Worm (Caenorhabditis elegans): Measurements from ENCODE around the gene nkb-3.

The nkb-3 gene

DNA sequence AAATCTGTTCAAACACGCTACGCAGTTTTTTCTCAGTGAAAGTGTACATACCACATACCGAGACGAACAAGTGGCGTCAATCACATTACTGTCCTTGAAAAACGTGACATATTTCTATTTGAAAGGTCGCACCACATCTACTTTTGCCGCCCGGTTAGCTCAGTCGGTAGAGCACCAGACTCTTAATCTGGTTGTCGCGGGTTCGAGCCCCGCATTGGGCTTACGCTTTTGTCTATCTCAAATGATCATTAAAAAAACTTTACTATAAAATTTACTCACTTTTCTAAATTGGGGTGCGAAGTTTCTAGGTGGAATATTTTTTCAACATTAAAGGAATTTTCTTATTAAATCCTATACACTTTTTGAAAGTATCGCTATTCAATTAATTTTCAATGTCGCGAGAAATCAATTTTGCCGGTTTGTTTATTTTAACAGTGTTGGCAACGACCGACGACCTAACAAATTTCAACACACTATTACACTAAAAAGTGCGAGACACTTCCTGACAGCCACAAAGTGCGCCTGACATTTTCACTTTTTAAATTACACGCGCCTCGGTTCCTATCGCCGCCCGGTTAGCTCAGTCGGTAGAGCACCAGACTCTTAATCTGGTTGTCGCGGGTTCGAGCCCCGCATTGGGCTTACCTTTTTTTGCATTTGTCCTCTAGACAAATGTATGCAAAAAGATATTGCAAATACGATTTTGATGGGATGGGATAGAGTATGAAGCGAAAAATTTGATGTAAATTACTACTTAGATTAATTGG lies 40.0 kb downstream of the nkb-3 start (continued):
- TF ChIP-seq elt-2 (tag; optimal IDR thresholded peaks at IDR 0.05) (peak; percentile 42), efl-1 (optimal IDR thresholded peaks at IDR 0.05) (no peak), efl-1 (GFP tag; optimal IDR thresholded peaks at IDR 0.05 in 1 of 2) (peak in 1 of 2 experiments; percentile 28), lin-15B (tag; optimal IDR thresholded peaks at IDR 0.05) (no peak), lin-35 (GFP tag; optimal IDR thresholded peaks at IDR 0.05) (peak in 1 of 2 experiments; percentile 15), nhr-76 (tag; optimal IDR thresholded peaks at IDR 0.05) (no peak), zag-1 (tag; optimal IDR thresholded peaks at IDR 0.05) (no peak), pqm-1 (tag; optimal IDR thresholded peaks at IDR 0.05) (no peak), efl-3 (GFP tag; optimal IDR thresholded peaks at IDR 0.05) (no peak), nhr-19 (GFP tag; conservative IDR thresholded peaks at IDR 0.05) (peak; percentile 58), jun-1 (tag; optimal IDR thresholded peaks at IDR 0.05) (no peak), isw-1 (GFP tag; IDR thresholded peaks at IDR 0.05) (no peak), C34B4.2 (tag; optimal IDR thresholded peaks at IDR 0.05) (no peak), tlp-1 (tag; optimal IDR thresholded peaks at IDR 0.05) (no peak), swsn-7 (tag; optimal IDR thresholded peaks at IDR 0.05) (peak; percentile 23), snu-23 (GFP tag; optimal IDR thresholded peaks at IDR 0.05) (peak; percentile 46), egl-27 (tag; optimal IDR thresholded peaks at IDR 0.05) (no peak), zip-4 (GFP tag; optimal IDR thresholded peaks at IDR 0.05) (no peak), ceh-90 (tag; optimal IDR thresholded peaks at IDR 0.05) (no peak), dsc-1 (tag; optimal IDR thresholded peaks at IDR 0.05) (peak; percentile 73), ets-5 (GFP tag; IDR thresholded peaks at IDR 0.05) (no peak), aly-2 (tag; optimal IDR thresholded peaks at IDR 0.05) (no peak), skn-1 (tag; optimal IDR thresholded peaks at IDR 0.05) (peak; percentile 16), grh-1 (GFP tag; IDR thresholded peaks at IDR 0.05) (no peak), dpl-1 (GFP tag; optimal IDR thresholded peaks at IDR 0.05) (peak in 1 of 3 experiments; percentile 2), egl-13 (tag; optimal IDR thresholded peaks at IDR 0.05) (no peak), tbx-2 (tag; optimal IDR thresholded peaks at IDR 0.05) (peak; percentile 8), sptf-1 (tag; optimal IDR thresholded peaks at IDR 0.05) (no peak), ceh-82 (tag; optimal IDR thresholded peaks at IDR 0.05) (peak in 2 of 3 experiments; percentile 28 to 32), Y116A8C.19 (tag; optimal IDR thresholded peaks at IDR 0.05; ENCODE audit: borderline replicate concordance) (no peak), mef-2 (tag; optimal IDR thresholded peaks at IDR 0.05) (no peak), C04F5.9 (tag; optimal IDR thresholded peaks at IDR 0.05) (no peak), nhr-84 (tag; optimal IDR thresholded peaks at IDR 0.05) (no peak)

- TF ChIP-seq C04F5.9 (tag; optimal IDR thresholded peaks at IDR 0.05) = no peak
- no peak for TF ChIP-seq efl-3 (GFP tag; optimal IDR thresholded peaks at IDR 0.05)
- TF ChIP-seq lir-3 (tag; optimal IDR thresholded peaks at IDR 0.05; ENCODE audit: poor library complexity) = no peak
- TF ChIP-seq efl-1 (optimal IDR thresholded peaks at IDR 0.05) = no peak
- TF ChIP-seq efl-1 (GFP tag; optimal IDR thresholded peaks at IDR 0.05 in 1 of 2) = peak in 1 of 2 experiments; percentile 23
- no peak for TF ChIP-seq vab-15 (tag; optimal IDR thresholded peaks at IDR 0.05)
Observed at ce11 chrX:13729724-13730123, 40.6 kb downstream of the nkb-3 start.

ce11 chrX:13728991-13729390 lies 41.4 kb downstream of the nkb-3 start:
- no peak for TF ChIP-seq nhr-237 (tag; optimal IDR thresholded peaks at IDR 0.05)
- TF ChIP-seq unc-30 (tag; optimal IDR thresholded peaks at IDR 0.05) = no peak
- no peak for TF ChIP-seq lin-35 (GFP tag; optimal IDR thresholded peaks at IDR 0.05)
- no peak for TF ChIP-seq isw-1 (GFP tag; IDR thresholded peaks at IDR 0.05)
- TF ChIP-seq sptf-1 (tag; optimal IDR thresholded peaks at IDR 0.05) = no peak
- TF ChIP-seq sox-4 (tag; optimal IDR thresholded peaks at IDR 0.05) = no peak
- TF ChIP-seq mef-2 (tag; optimal IDR thresholded peaks at IDR 0.05) = no peak
- no peak for TF ChIP-seq ztf-11 (tag; optimal IDR thresholded peaks at IDR 0.05)
- no peak for TF ChIP-seq nhr-85 (tag)
- no peak for TF ChIP-seq ceh-8 (GFP tag; optimal IDR thresholded peaks at IDR 0.05)
- no peak for TF ChIP-seq irx-1 (tag; optimal IDR thresholded peaks at IDR 0.05)
- no peak for TF ChIP-seq lin-15B (tag; optimal IDR thresholded peaks at IDR 0.05)
- no peak for TF ChIP-seq mdl-1 (tag; optimal IDR thresholded peaks at IDR 0.05)
- no peak for TF ChIP-seq nhr-84 (tag; optimal IDR thresholded peaks at IDR 0.05)
- TF ChIP-seq nhr-77 (tag; optimal IDR thresholded peaks at IDR 0.05) = no peak
- TF ChIP-seq unc-130 (tag; optimal IDR thresholded peaks at IDR 0.05) = no peak
- no peak for TF ChIP-seq nhr-28 (tag; optimal IDR thresholded peaks at IDR 0.05)
- TF ChIP-seq ztf-4 (tag; optimal IDR thresholded peaks at IDR 0.05) = no peak
- TF ChIP-seq nhr-11 (tag; optimal IDR thresholded peaks at IDR 0.05) = no peak
